Worm (Caenorhabditis elegans): ENCODE results near the gene irld-63.

irld-63 gene

ce11 chrII:2930499-2930898, at the start of gene irld-63, which contains the start of gene irld-64:
TSS of gene irld-63 (plus strand) at chrII:2930728.
TSS of gene irld-64 (minus strand) at chrII:2930599.
- TF ChIP-seq tbx-2 (tag; optimal IDR thresholded peaks at IDR 0.05) (no peak), hlh-15 (tag; optimal IDR thresholded peaks at IDR 0.05) (no peak), pax-1 (tag; optimal IDR thresholded peaks at IDR 0.05) (no peak), nfya-1 (tag; optimal IDR thresholded peaks at IDR 0.05) (no peak), pha-4 (tag; optimal IDR thresholded peaks at IDR 0.05) (no peak), mec-3 (tag; optimal IDR thresholded peaks at IDR 0.05; ENCODE audit: borderline replicate concordance) (no peak), unc-42 (tag; optimal IDR thresholded peaks at IDR 0.05) (no peak), ceh-19 (GFP tag; optimal IDR thresholded peaks at IDR 0.05) (no peak), fkh-10 (GFP tag; optimal IDR thresholded peaks at IDR 0.05) (no peak), ceh-31 (tag; optimal IDR thresholded peaks at IDR 0.05) (no peak), sdc-2 (tag; optimal IDR thresholded peaks at IDR 0.05) (no peak), fax-1 (tag; optimal IDR thresholded peaks at IDR 0.05) (no peak), madf-2 (tag; optimal IDR thresholded peaks at IDR 0.05) (no peak), ahr-1 (tag; optimal IDR thresholded peaks at IDR 0.05) (no peak), ceh-34 (tag; optimal IDR thresholded peaks at IDR 0.05) (no peak), ceh-18 (tag; optimal IDR thresholded peaks at IDR 0.05) (no peak), ceh-14 (tag; optimal IDR thresholded peaks at IDR 0.05) (no peak)

DNA sequence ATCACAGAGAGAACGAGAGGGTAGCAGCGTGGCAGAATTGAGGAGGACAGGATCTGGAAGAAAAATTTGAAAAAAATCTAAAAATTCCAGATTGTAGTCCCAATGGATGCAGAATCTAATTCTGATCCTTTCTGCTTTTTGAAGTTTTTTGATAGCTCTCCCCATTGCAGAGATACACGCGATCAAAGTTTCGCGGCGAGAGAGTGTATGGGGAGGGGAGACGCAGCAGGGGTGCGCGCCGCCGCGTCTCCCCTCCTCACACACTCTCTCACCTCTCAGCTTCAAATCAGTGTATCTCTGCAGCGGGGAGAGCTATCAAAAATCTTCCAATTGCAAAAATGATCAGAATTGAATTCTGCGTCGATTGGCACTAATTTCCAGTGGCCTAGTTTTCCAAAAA, 49.4 kb upstream of the irld-63 start:
- TF ChIP-seq K09A11.1 (tag; optimal IDR thresholded peaks at IDR 0.05; ENCODE audit: insufficient read depth) (no peak), lin-11 (tag; optimal IDR thresholded peaks at IDR 0.05) (no peak)

DNA sequence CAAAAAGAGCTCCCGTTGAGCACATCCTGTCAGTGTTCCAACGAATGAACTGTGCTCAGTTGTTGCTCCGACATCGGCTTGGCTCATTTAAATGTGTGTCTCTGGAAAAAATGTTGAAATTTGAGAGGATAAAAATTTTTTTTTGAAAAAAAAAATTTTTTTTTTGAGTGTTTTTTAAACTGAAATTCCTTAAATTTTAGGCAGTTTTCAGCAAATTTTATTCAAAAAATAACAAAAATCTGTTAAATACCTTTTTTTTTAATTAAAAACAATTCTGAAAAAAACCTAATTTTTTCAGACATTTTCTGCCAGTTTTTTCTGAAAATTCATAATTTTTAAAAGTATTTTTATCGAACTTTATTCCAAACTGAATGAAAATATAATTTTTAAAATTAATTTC, 45.7 kb upstream of the irld-63 start, which contains the start of gene pigw-1:
TSS of gene pigw-1 (minus strand) at position 101 of the 400 bp plus-strand sequence.
- TF ChIP-seq nhr-232 (tag; optimal IDR thresholded peaks at IDR 0.05), result no peak
- TF ChIP-seq hlh-15 (tag; optimal IDR thresholded peaks at IDR 0.05), result no peak

DNA sequence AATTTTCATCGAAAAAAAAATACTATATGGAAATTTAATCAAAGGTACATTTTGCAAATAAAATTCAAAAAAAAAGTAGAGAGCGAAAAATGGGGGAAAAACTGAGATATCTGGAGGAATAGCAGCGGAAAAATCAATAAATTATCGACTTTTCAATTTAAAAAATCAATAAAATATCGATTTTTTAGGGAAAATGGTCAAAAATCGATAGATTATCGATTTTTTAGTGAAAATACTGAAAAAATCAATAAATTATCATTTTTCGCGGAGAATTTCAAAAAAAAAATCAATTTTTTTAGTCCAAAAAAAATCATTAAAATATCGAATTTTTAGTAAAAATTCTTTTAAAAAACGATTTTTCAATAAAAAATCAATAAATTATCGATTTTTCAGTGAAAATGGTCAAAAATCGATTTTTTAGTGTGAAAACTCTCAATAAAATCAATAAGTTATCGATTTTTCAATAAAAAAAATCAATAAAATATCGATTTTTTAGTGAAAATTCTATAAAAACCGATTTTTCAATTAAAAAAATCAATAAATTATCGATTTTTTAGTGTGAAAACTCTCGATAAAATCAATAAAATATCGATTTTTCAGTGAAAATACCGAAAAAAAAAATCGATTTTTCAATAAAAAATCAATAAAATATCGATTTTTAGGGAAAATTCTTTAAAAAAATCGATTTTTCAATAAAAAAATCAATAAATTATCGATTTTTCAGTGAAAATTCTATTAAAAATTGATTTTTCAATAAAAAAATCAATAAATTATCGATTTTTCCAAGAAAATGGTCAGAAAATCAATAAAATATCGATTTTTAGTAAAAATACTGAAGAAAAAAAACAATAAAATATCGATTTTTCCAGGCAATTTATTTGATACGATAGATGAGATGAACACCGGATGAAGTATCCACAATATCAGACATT, 44.7 kb upstream of the irld-63 start:
- TF ChIP-seq ceh-14 (tag; optimal IDR thresholded peaks at IDR 0.05), result no peak
- no peak for TF ChIP-seq hlh-30 (tag; optimal IDR thresholded peaks at IDR 0.05; ENCODE audit: insufficient read depth)
- TF ChIP-seq ceh-24 (tag; optimal IDR thresholded peaks at IDR 0.05), result no peak
- no peak for TF ChIP-seq pha-2 (tag; optimal IDR thresholded peaks at IDR 0.05)
- no peak for TF ChIP-seq sdc-2 (tag; optimal IDR thresholded peaks at IDR 0.05)
- no peak for TF ChIP-seq elt-4 (tag; optimal IDR thresholded peaks at IDR 0.05)
- TF ChIP-seq ceh-48 (tag; optimal IDR thresholded peaks at IDR 0.05), result peak; percentile 23

- TF ChIP-seq unc-86 (tag; optimal IDR thresholded peaks at IDR 0.05) (peak; percentile 13), che-1 (tag; optimal IDR thresholded peaks at IDR 0.05) (peak; percentile 8), rnt-1 (tag; optimal IDR thresholded peaks at IDR 0.05) (peak; percentile 92), fax-1 (tag; optimal IDR thresholded peaks at IDR 0.05) (peak; percentile 44), unc-3 (GFP tag; conservative IDR thresholded peaks at IDR 0.05) (peak; percentile 65), unc-3 (tag; optimal IDR thresholded peaks at IDR 0.05) (no peak), ceh-31 (tag; optimal IDR thresholded peaks at IDR 0.05) (peak; percentile 99), ceh-14 (tag; optimal IDR thresholded peaks at IDR 0.05) (peak; percentile 84), ets-4 (tag; optimal IDR thresholded peaks at IDR 0.05) (peak; percentile 98), lim-6 (tag; optimal IDR thresholded peaks at IDR 0.05) (peak; percentile 92), nfya-1 (tag; optimal IDR thresholded peaks at IDR 0.05) (peak; percentile 41), unc-55 (GFP tag; optimal IDR thresholded peaks at IDR 0.05) (peak; percentile 19), ref-2 (tag; optimal IDR thresholded peaks at IDR 0.05) (peak; percentile 72), elt-2 (tag; optimal IDR thresholded peaks at IDR 0.05) (peak; percentile 57), ceh-6 (GFP tag; optimal IDR thresholded peaks at IDR 0.05) (no peak), pros-1 (tag; optimal IDR thresholded peaks at IDR 0.05) (peak; percentile 45), syd-9 (tag; optimal IDR thresholded peaks at IDR 0.05) (no peak), odd-2 (tag; optimal IDR thresholded peaks at IDR 0.05) (no peak), madf-2 (tag; optimal IDR thresholded peaks at IDR 0.05) (peak; percentile 53), hlh-8 (tag; optimal IDR thresholded peaks at IDR 0.05) (peak; percentile 79), ztf-16 (tag; optimal IDR thresholded peaks at IDR 0.05) (peak; percentile 53), unc-42 (tag; optimal IDR thresholded peaks at IDR 0.05) (peak; percentile 70), C08G9.2 (tag; optimal IDR thresholded peaks at IDR 0.05) (peak; percentile 99)
These were observed 41.4 kb upstream of the irld-63 start, which contains the start of gene pinn-1 for ce11 chrII:2888957-2889630. TSS of gene pinn-1 (minus strand) at chrII:2889007.
